Worm (Caenorhabditis elegans) whole organism, L3 larva: ENCODE results near the gene Y53C12B.7.

ENCODE experiments used
- ceh-28 ChIP-seq: fragments of 150-350 bp; optimal IDR thresholded peaks from 2 replicates; lab custom pipeline; 2014; ENCODE audit warnings: missing biosample characterization, missing genetic modification reagents, missing genetic modification characterization
- lin-39 ChIP-seq: fragments of 150-350 bp; optimal IDR thresholded peaks from 2 replicates; lab custom pipeline; 2018; ENCODE audit warnings: missing biosample characterization, missing genetic modification reagents, missing genetic modification characterization
- nhr-23 ChIP-seq: fragments of 150-350 bp; optimal IDR thresholded peaks from 2 replicates; lab custom pipeline; 2014; ENCODE audit warnings: missing biosample characterization, missing genetic modification reagents, missing genetic modification characterization

The Y53C12B.7 gene

DNA sequence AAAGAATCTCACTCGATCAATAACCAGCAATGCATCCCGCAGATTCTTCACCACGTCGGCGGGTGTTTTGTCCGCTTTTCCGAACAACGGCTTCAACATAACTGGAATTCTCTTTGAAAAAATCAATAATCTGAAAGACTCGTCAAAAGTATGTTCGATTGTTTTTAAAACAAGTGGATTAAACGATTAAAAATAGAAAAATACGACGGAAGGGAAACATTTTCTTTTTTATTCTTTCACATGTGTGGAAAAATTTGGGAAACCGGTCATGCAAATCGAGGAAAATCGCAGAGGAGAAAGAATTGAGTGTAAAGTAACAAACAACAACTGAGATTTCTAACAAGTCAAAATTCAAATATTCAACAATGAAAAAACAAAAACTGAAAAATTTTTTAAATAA lies 49.4 kb downstream of the Y53C12B.7 start, which contains the start of gene mop-25.2:
TSS of gene mop-25.2 (minus strand) at position 101 of the 400 bp plus-strand sequence.
- TF ChIP-seq lin-39 (tag; lab: Kevin White, UChicago) (no peak), ceh-28 (peak; percentile 17), nhr-23 (no peak)
